Worm (Caenorhabditis elegans) whole organism, L1 larva: Measurements from ENCODE around the gene gtf-2E2.

Experiments
- C04F5.9 ChIP-seq: sonication (generic microtip); optimal IDR thresholded peaks from 2 replicates; lab custom pipeline; 2016; ENCODE audit warnings: missing genetic modification characterization, missing compliant biosample characterization
- ama-1 ChIP-seq: fragments of 150-350 bp; optimal IDR thresholded peaks from 2 replicates; lab custom pipeline; 2014
- ceh-8 ChIP-seq: fragments of 200-800 bp; sonication (Bioruptor generic); optimal IDR thresholded peaks from 2 replicates; lab custom pipeline; 2018; ENCODE audit warnings: mild to moderate bottlenecking, missing genetic modification characterization, moderate library complexity, missing compliant biosample characterization
- egl-27 ChIP-seq, 2 experiments: fragments of 150-350 bp in 1 of 2; sonication (generic microtip); optimal IDR thresholded peaks; 3 replicates each; lab custom pipeline; 2017 to 2018; ENCODE audit warnings: missing biosample characterization in 2 of 2, missing genetic modification characterization in 2 of 2, missing genetic modification reagents in 2 of 2
- fos-1 ChIP-seq: fragments of 150-350 bp; optimal IDR thresholded peaks from 2 replicates; lab custom pipeline; 2014; ENCODE audit warnings: missing biosample characterization, missing genetic modification characterization
- nhr-11 ChIP-seq: fragments of 150-350 bp; optimal IDR thresholded peaks from 2 replicates; lab custom pipeline; 2014; ENCODE audit warnings: missing biosample characterization, missing genetic modification characterization
- unc-130 ChIP-seq: fragments of 150-350 bp; optimal IDR thresholded peaks from 2 replicates; lab custom pipeline; 2017; ENCODE audit warnings: missing biosample characterization, missing genetic modification characterization, inconsistent platforms
- unc-86 ChIP-seq: sonication (generic microtip); optimal IDR thresholded peaks from 2 replicates; lab custom pipeline; 2016; ENCODE audit warnings: missing genetic modification characterization, missing compliant biosample characterization
- ztf-11 ChIP-seq, 2 experiments: sonication (generic microtip); optimal IDR thresholded peaks; 2 replicates each; lab custom pipeline; 2016 to 2017; ENCODE audit warnings: missing genetic modification characterization in 2 of 2, missing biosample characterization in 1 of 2, missing compliant biosample characterization in 1 of 2

- TF ChIP-seq nhr-11 = no peak
- no peak for TF ChIP-seq ztf-11 (tag; optimal IDR thresholded peaks at IDR 0.05; lab: Kevin White, UChicago)
- no peak for TF ChIP-seq fos-1 (tag; lab: Kevin White, UChicago)
- TF ChIP-seq C04F5.9 (tag; lab: Kevin White, UChicago) = no peak
- TF ChIP-seq unc-86 (tag; lab: Kevin White, UChicago) = no peak
- no peak for TF ChIP-seq egl-27 (tag; optimal IDR thresholded peaks at IDR 0.05; lab: Kevin White, UChicago)
- TF ChIP-seq unc-130 (tag; lab: Kevin White, UChicago) = no peak
- no peak for TF ChIP-seq ceh-8
- TF ChIP-seq ama-1 (lab: Kevin White, UChicago) = no peak
These were observed 8.6 kb downstream of the gtf-2E2 start, which contains the start of gene mdt-8 for ce11 chrII:11533716-11534115.
